Worm (Caenorhabditis elegans): ENCODE results near the gene Y38F2AL.12.
"Not testable (repeated sequence)": the region's sequence is repeated elsewhere in the genome, so short reads cannot be mapped to it uniquely, and the experiment has no call there.

Gene Y38F2AL.12

DNA sequence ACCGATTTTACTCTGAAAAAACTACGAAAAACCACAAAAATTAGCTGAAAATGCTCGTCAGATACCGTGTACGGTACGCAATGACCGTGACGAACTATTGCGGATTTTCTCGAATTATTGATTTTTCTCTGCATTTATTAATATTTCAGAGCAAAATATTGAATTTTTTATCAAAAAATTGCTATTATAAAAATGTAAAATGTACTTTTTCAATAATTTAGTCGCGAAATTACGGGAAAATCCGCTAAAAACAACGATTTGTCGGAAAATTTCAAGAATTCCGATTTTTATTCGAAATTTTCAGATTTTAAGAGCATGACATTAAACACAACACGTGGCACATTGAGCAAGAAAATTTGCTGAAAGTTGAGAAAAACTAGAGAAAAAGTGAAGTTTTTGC is at the start of gene Y38F2AL.12:
Y38F2AL.12 (plus strand) TSS at position 301 of the 400 bp plus-strand sequence.
- TF ChIP-seq F44E2.7 (GFP tag; IDR thresholded peaks at IDR 0.05) (no peak), lir-3 (tag; optimal IDR thresholded peaks at IDR 0.05) (no peak), nhr-10 (tag; optimal IDR thresholded peaks at IDR 0.05) (no peak), F49E8.2 (tag; optimal IDR thresholded peaks at IDR 0.05; ENCODE audit: borderline replicate concordance) (no peak), daf-19 (GFP tag; conservative IDR thresholded peaks at IDR 0.05) (no peak), nhr-77 (tag; optimal IDR thresholded peaks at IDR 0.05) (no peak), unc-62 (GFP tag; optimal IDR thresholded peaks at IDR 0.05 in 1 of 2) (peak in 1 of 2 experiments; percentile 62), unc-62 (tag; optimal IDR thresholded peaks at IDR 0.05) (no peak), vab-7 (GFP tag; IDR thresholded peaks at IDR 0.05) (no peak)

DNA sequence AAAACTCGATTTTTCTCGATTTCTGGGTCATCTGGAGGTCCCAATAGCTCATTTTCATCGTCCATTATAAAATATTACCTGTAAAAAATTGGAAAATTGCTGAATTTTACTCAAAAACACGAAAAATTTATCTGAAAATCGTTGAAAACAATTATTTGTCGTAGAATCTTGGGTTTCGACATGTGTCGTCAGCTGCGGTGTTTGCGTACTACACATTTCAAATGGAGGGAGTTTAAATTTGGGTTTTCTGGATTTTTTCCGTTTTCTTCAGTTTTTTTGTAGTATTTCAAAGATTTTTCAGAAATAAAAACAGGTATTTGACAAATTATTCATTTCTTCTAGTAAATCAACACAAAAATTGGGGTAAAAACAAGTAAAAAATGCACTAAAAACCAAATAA is 40.8 kb upstream of the Y38F2AL.12 start, which contains the start of gene M70.5:
M70.5 (minus strand) TSS at position 78 of the 400 bp plus-strand sequence.
- TF ChIP-seq arid-1 (GFP tag; conservative IDR thresholded peaks at IDR 0.05) (0 out of 2 replicates have a peak, but pooled peaks have one; percentile 27), lin-38 (GFP tag; IDR thresholded peaks at IDR 0.05) (peak; percentile 71), daf-19 (GFP tag; conservative IDR thresholded peaks at IDR 0.05) (0 out of 2 replicates have a peak, but pooled peaks have one; percentile 42), php-3 (GFP tag; IDR thresholded peaks at IDR 0.05) (0 out of 2 replicates have a peak, but pooled peaks have one; percentile 10), dpl-1 (GFP tag; optimal IDR thresholded peaks at IDR 0.05) (peak; percentile 68), ceh-20 (GFP tag; IDR thresholded peaks at IDR 0.05) (peak; percentile 38; the same call in 1 of the 2 replicates), zfp-3 (GFP tag; conservative IDR thresholded peaks at IDR 0.05) (0 out of 2 replicates have a peak, but pooled peaks have one; percentile 42), pha-4 (GFP tag; IDR thresholded peaks at IDR 0.05) (peak; percentile 44; the same call in 1 of the 2 replicates)
- TF ChIP-seq pha-4 (tag; optimal IDR thresholded peaks at IDR 0.05) = not testable (repeated sequence)

DNA sequence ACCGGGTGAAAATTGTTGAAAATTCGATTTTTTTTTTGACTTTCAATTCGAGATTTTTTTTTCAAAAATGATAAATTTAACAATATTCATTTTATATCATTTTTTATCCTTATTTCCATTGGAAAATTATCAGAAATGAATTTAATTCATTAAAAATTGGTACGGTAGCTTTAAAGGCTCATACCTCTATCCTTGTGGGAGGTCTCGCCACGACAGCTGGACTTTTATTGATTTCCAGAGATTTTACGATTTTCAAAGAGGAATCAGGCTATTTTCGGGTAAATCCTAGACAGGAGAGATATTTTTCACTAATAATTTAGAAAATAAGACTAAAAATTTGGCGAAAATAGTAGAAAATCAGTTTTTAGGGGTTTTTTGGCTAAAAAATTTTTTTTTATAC is 39.8 kb upstream of the Y38F2AL.12 start:
- TF ChIP-seq lin-38 (GFP tag; IDR thresholded peaks at IDR 0.05) = 0 out of 2 replicates have a peak, but pooled peaks have one; percentile 13

DNA sequence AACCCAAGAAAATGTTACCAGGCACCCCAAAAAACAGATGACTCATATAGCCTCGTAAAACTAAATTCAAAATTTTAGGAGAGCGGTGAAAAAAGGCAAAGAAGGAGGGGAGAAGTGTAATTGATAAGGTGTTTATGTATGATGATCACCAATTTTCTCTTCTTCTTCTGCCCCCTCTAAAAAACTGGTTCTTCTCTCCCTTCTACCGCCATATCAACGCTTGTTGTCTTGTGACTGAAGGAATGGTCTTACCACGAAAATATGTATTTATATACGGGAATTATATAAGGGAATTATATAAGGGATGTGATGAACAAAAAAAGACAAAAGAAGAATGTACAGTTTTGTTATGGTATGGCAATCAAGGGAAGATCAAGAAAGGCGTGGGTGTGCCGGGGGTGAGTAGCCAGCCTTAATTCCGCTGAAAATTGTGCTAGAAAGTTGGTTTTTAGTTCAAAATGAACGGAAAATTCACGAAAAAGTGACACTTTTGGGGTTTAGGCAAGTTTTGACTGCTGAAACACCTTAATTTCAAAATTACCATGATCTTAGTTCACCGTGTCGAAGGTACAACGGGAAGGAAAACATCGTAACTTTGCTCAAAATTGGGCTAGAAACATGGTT is 34.9 kb upstream of the Y38F2AL.12 start:
- no peak for TF ChIP-seq dmd-8 (GFP tag; IDR thresholded peaks at IDR 0.05)
- TF ChIP-seq nhr-76 (tag; optimal IDR thresholded peaks at IDR 0.05) = no peak
- TF ChIP-seq lim-7 (GFP tag; IDR thresholded peaks at IDR 0.05) = no peak
- no peak for TF ChIP-seq zfp-2 (tag; optimal IDR thresholded peaks at IDR 0.05)
- TF ChIP-seq sdz-12 (GFP tag; optimal IDR thresholded peaks at IDR 0.05) = no peak
- no peak for TF ChIP-seq hif-1 (tag; optimal IDR thresholded peaks at IDR 0.05)
- TF ChIP-seq F26F4.8 (GFP tag; conservative IDR thresholded peaks at IDR 0.05) = no peak
- peak; percentile 50 for TF ChIP-seq dmd-6 (GFP tag; IDR thresholded peaks at IDR 0.05)
- no peak for TF ChIP-seq skn-1 (tag; optimal IDR thresholded peaks at IDR 0.05)
- peak; percentile 46 for TF ChIP-seq dpl-1 (GFP tag; optimal IDR thresholded peaks at IDR 0.05)
- TF ChIP-seq ctbp-1 (GFP tag; IDR thresholded peaks at IDR 0.05) = no peak
- TF ChIP-seq ama-1 (optimal IDR thresholded peaks at IDR 0.05) = peak; percentile 89
- TF ChIP-seq spr-3 (GFP tag; optimal IDR thresholded peaks at IDR 0.05) = no peak
- no peak for TF ChIP-seq ceh-28 (tag; optimal IDR thresholded peaks at IDR 0.05)
- TF ChIP-seq daf-19 (GFP tag; conservative IDR thresholded peaks at IDR 0.05) = no peak
- peak; percentile 45 for TF ChIP-seq T20F7.1 (GFP tag; optimal IDR thresholded peaks at IDR 0.05)
- TF ChIP-seq ZK337.2 (GFP tag; IDR thresholded peaks at IDR 0.05) = no peak
- peak; percentile 59; the same call in 1 of the 2 replicates for TF ChIP-seq lin-1 (GFP tag; IDR thresholded peaks at IDR 0.05)
- no peak for TF ChIP-seq ceh-82 (tag; optimal IDR thresholded peaks at IDR 0.05)
- no peak for TF ChIP-seq lin-29 (GFP tag; IDR thresholded peaks at IDR 0.05)
- TF ChIP-seq zip-11 (GFP tag; IDR thresholded peaks at IDR 0.05) = no peak
- TF ChIP-seq nhr-77 (tag; optimal IDR thresholded peaks at IDR 0.05) = peak; percentile 77
- TF ChIP-seq ces-1 (GFP tag; optimal IDR thresholded peaks at IDR 0.05) = no peak
- no peak for TF ChIP-seq Y5F2A.4 (GFP tag; optimal IDR thresholded peaks at IDR 0.05)
- peak; percentile 2 for TF ChIP-seq mes-2 (tag; optimal IDR thresholded peaks at IDR 0.05; ENCODE audit: poor library complexity, severe bottlenecking)
- TF ChIP-seq saeg-2 (GFP tag; IDR thresholded peaks at IDR 0.05) = no peak
- TF ChIP-seq snpc-1.2 (GFP tag; IDR thresholded peaks at IDR 0.05) = no peak
- TF ChIP-seq set-16 (GFP tag; IDR thresholded peaks at IDR 0.05) = no peak
- peak; percentile 50 for TF ChIP-seq lin-13 (GFP tag; optimal IDR thresholded peaks at IDR 0.05)
- TF ChIP-seq cey-2 (tag; optimal IDR thresholded peaks at IDR 0.05; ENCODE audit: borderline replicate concordance, insufficient read depth) = no peak

All from whole organism, L4 larva.